Worm (Caenorhabditis elegans): ENCODE data around the gene ser-1.

The ser-1 gene

DNA sequence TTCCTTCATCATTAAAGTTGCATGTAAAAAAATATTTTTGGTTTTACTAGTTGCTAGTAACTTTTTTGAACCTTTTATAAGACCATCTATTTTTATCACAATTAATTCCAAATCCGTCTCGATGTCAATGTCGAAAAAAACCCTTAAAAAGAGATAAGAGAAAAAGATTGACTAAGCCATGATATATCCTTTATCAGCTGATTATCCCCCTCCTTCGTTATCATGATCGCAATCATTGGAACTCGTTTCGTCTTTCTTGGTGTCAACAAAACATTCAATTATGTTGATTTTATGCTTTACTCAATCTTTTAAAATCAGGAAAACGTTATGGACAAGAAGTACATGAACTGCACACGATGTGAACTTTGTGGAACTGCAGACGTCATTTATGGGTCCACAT, 21.4 kb upstream of the ser-1 start, which contains the start of gene K08B5.1:
K08B5.1 (plus strand) TSS at position 318 of the 400 bp plus-strand sequence.
- TF ChIP-seq unc-62 (GFP tag; optimal IDR thresholded peaks at IDR 0.05): no peak

DNA sequence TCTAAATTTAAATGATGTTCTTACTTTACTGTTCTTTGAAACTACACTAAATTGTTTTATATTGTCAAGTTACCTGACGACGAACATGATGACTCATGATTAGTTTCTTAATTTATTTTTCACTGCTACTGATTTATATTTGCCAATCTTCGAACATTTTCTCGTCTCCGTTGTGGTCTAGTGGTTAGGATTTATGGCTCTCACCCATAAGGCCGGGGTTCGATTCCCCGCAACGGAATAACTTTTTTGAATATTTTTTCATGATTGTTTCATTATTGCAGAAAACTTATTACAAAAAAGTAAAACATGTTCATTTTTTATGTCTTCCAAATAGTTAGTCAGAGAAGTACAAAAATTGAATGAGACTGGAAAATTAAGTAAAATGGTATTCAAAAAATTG, 20.8 kb upstream of the ser-1 start:
- TF ChIP-seq unc-62 (GFP tag; optimal IDR thresholded peaks at IDR 0.05): no peak

DNA sequence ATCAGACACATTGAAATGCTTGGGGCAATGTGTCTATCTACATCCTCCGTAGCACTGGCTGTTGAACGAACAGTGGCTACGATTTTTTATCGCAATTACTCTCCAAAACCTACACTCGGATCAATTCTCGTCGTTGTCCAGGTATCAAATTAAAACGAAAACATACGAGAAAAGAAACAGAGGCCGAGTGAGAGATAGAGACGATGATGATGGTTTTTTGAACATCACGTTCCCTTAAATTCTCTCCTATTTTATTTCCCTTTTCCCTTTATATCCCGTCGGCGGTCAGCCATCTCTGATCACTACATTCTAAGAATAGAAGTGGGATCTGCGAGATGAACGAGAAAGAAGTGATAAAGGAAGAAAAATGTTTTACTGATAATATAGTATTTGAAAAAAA, 20.2 kb upstream of the ser-1 start:
- TF ChIP-seq unc-62 (GFP tag; optimal IDR thresholded peaks at IDR 0.05): no peak

DNA sequence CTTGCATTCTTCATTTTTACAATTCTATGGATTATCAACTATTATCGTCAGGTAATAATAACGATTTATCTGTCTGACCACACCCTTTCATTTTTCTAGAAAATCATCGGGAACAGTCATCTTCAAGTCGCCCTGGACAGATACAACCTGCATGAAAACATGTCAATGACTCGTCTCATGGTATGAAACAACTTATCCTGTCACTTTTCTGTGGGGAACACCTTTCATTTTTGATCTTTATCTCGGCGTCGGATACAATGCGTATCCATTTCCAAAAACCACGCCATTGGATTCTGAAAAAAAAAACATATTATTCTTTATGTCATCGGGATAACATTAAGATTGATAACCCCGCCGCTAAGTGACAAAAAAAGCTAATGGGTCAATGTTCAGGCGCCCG, 18.6 kb upstream of the ser-1 start:
- no peak for TF ChIP-seq unc-62 (GFP tag; optimal IDR thresholded peaks at IDR 0.05)

DNA sequence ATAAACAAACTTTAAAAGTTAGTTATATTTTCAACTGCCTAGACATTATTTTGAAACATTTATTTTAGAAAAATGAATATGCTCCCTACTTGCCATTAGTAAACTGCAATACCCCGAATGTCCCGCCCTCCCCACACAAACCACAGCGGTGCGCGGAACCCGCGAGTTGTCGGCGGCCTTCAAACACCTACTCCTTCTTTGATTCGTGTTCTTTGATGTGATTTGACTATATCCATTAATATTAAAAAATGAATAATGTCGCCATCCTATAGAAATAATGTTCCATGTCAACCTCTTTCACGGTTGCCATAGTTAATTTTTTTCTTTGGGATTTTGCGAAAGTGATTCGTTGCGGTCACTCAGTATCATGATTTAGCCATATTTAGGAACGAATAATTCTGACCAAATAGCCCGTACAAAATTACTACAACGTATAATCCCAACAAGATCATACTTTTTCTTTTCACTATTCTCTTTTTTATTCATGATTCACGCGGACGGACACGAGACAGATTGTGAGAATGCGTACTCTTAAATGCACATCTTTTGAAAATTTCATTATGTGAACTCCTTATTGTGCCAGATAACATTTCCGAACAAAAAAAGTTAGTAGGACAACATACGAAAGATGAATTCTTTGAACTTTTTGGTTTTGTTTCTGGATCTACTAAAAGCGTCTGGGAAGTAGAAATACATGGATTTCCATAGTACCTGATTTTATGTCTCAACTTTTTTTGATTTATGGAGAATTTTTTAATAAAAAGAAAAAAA, 14.8 kb upstream of the ser-1 start:
- no peak for TF ChIP-seq unc-62 (GFP tag; optimal IDR thresholded peaks at IDR 0.05)

DNA sequence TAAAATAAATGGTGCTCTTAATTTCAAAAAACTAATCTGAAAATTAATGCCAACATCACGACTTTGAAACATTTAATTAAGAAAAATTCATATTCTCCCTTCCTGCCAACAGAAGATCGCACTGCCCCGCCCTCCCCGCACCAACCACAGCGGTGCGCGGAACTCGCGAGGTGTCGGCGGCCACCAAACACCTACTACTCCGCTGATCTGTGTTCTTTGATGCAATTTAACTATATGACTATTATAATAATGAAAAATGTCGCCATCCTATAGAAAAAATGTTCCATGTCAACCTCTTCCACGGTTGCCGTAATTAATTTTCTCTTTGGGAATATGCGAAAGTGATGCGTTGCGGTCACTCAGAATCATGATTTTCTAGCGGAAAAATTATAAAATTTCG, 13.8 kb upstream of the ser-1 start:
- no peak for TF ChIP-seq unc-62 (GFP tag; optimal IDR thresholded peaks at IDR 0.05)

DNA sequence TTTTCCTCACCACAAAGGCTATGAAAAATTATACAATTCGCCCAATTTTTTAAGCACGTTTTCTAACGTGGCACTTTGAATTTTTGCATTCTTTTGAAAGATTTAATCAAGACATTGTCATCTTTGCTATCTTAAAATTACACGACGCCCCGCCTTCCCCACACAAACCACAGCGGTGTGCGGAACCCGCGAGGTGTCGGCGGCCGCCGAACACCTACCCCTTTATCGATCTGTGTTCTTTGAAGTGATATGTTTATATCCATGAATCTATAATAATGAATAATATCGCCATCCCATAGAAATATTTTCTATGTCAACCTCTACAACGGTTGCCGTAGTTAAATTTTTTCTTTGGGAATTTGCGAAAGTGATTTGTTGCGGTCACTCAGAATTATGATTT, 13.2 kb upstream of the ser-1 start:
- no peak for TF ChIP-seq unc-62 (GFP tag; optimal IDR thresholded peaks at IDR 0.05)

DNA sequence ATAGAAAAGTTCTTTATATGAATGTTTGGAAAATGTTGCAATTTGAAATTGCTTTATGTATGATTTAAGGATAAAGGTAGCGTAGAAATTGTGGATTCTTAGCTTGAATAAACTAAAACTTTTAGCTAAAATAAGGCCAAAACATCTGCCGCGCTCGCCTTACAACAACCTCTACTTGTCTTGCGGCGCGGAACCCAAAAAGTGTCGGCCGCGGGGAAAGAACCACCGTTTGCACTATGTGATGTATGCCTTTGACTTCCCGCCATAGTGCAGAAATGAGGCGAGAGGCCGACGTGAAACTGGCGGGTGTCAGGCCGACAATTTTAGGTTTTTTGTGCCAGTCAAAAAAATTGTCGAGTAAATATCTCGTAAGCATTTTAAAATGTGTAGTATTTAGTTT, 7.7 kb upstream of the ser-1 start:
- no peak for TF ChIP-seq unc-62 (GFP tag; optimal IDR thresholded peaks at IDR 0.05)

DNA sequence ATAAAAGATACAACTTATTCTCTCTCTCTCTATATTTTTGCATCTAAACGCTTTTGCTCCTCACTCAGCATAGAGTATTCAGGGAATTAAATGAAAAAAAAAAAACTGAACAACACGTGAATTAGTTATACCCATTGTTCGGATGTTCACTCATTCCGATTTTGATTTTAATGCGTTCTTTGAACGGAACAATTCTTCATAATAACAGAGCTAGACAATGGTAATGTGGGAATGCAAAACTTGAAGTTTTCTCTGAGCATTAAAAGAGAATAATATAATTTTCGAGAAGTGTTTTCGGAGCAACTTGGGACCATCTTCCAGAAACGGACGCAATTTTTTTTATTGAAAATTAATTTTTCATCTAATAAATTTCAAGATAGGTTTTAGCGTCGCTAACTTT, 5.2 kb upstream of the ser-1 start:
- TF ChIP-seq unc-62 (GFP tag; optimal IDR thresholded peaks at IDR 0.05): no peak

DNA sequence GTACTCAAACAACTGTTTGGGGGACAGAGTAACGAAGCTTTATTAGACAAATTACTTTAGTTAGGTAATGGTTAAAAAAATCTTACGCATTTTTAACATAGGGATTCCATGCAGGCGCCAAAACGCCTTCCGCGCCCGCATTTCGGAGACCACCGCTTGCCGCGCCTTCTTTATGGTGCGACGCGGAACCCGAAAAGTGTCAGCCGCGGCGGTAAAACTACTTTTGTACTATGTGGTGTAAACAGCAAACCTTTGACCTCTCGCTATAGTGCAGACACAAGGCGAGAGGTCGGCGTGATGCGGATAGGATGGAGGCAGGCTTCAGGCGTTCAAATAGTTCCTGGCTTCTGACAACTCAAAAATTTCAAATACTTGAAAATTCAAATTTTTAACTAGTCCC, 4.3 kb upstream of the ser-1 start:
- TF ChIP-seq unc-62 (GFP tag; optimal IDR thresholded peaks at IDR 0.05): no peak

DNA sequence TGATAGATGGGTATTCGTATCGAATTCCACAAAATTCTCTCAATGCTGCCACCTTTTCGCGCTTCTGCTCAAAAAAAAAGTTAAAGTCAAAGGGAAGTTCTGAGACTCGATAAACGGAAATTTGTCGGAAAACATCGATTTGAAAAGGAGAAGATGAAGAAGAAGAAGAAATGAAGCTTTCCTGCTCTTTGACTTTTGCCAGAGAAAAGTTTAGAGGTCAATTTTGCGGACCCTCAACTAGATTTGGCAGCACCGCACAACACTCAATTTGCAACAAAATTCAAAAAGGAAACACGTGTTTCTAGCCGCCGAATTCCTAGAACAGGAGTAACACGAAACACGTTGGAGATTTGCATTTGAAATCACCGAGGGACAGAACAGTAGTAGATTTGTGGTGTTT, 8.6 kb downstream of the ser-1 start:
- no peak for TF ChIP-seq unc-62 (GFP tag; optimal IDR thresholded peaks at IDR 0.05)

DNA sequence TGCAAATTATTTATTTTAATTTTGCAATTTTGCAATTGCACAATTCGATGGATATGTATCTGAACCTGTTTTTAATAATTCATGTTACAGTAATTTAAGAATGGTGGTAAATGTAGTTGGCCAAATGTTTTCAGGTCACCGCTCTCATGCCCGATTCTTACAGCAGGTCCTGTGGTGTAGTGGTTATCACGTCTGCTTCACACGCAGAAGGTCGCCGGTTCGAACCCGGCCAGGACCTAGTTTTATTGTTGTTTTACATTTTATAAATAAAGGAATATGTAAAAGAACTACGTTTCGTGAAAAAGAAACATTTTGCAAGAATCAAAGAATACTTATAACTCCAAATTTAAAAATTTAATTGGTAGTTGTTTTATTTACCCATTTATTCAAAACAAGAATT, 10.7 kb downstream of the ser-1 start:
- no peak for TF ChIP-seq unc-62 (GFP tag; optimal IDR thresholded peaks at IDR 0.05)

DNA sequence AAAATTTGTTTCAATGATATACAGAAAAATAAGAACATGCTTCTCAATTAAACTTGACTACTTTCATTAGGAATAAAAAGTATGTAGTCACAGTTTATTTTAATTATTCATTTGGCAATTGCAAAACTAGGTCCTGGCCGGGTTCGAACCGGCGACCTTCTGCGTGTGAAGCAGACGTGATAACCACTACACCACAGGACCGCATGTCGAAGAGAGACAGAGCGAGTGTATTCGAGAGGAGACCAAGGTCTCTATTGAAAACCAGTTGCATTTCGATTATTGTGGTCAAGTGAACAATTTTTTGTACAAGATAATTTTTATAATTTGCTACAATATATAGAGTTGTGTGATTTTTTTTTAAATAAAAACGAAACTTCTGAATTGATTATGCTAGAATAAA, 11.3 kb downstream of the ser-1 start:
- TF ChIP-seq unc-62 (GFP tag; optimal IDR thresholded peaks at IDR 0.05): no peak

DNA sequence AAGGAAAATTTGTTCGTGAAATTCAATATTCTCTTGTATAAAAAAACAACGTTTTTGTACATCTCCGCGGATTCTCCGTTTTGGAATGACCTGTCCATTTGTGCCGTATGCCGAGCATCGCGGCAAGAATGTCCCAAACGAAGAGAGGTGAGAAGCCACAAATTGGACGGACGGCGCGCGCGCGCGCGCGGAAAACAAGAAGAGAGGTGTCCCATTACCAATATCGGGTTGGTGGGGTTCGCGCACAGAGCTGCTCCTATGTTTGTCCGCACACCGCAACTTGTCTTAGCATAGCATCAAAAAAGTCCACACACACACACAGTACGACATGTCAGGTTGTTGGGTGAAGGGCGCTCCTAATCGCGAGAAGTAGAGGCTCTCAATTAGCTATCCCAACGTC, 12.0 kb downstream of the ser-1 start:
- no peak for TF ChIP-seq unc-62 (GFP tag; optimal IDR thresholded peaks at IDR 0.05)

DNA sequence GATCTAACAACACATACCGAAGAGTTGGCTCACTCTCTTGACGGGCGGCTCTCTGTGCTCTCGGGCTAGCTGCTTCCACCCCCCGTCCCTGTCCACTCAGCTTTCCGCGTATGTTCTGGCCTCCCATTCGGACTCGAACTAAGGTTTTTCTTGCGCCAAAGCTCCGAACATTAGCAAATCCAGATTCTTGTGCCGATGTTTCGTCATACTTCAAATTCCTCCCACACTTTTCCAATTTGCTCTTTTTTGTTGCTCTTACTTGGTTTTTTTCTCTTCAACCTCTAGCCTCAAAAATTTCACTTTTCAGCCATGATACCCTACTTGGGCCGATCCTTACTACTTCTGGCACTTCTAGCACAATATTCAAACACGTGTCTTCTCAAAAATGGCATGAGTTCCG, 15.4 kb downstream of the ser-1 start, which contains the start of gene cdh-9:
cdh-9 (plus strand) TSS at position 301 of the 400 bp plus-strand sequence.
- no peak for TF ChIP-seq unc-62 (GFP tag; optimal IDR thresholded peaks at IDR 0.05)

DNA sequence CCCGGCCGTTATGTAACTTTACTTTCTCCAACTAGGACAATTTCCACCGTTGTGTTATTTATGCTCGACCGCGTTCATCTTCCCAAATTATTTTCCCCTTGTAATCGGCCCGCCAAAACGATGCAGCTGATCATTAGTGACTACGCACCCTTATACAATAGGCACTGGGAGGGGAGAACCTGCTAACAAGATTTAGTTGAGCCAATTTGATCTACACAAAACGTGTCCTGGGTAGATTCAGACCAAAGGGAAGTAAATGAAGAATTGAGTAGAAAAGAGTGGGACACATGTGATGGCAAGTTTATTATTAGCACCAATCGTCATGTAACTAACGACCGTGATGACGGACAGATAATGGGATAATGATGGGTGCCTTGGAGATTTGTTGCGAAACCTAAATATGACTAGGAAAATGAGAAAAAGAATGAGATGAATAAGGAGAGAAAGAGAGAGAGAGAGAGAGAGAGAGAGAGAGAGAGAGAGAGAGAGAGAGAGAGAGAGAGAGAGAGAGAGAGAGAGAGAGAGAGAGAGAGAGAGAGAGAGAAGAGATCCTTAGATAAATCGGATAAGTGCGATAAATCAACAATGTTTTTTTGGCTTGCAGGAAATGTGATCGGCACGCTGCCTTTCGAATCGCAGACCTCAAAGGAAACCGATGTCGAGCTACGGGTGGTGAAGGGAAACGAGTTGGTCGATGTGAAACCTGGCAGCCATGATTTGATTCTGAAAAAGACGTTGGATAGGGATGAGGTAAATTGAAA, 16.2 kb downstream of the ser-1 start:
- TF ChIP-seq unc-62 (GFP tag; optimal IDR thresholded peaks at IDR 0.05): no peak

DNA sequence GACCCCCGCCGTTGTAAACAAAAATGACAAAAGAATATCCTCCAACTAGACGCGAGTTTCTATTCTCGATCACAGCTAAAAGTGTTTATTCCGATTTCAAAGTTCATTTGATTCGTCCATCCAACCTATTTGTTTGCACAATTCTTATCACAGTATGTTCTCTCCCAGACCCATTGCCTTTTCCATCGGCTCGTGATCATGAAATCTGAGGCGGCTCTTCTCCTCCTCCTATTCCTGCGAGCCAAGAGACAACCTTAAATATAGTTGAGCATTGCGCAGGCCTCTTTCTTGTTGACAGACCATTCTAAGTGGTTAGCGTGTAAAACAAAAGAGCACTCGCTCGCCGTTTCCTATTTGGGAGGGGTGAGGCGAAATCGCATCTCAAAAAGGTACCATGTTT, 17.4 kb downstream of the ser-1 start:
- no peak for TF ChIP-seq unc-62 (GFP tag; optimal IDR thresholded peaks at IDR 0.05)
